Worm (Caenorhabditis elegans) whole organism, dauer: ENCODE results near the gene F38B6.7.

Experiments
- unc-62 ChIP-seq: sonication (generic microtip); optimal IDR thresholded peaks from 2 replicates; lab custom pipeline; 2017; ENCODE audit warnings: missing biosample characterization, missing genetic modification reagents, missing genetic modification characterization

F38B6.7 gene

ce11 chrX:6737329-6738008 lies 39.3 kb upstream of the F38B6.7 start:
- peak; percentile 18 for TF ChIP-seq unc-62 (GFP tag; lab: Kevin White, UChicago)

DNA sequence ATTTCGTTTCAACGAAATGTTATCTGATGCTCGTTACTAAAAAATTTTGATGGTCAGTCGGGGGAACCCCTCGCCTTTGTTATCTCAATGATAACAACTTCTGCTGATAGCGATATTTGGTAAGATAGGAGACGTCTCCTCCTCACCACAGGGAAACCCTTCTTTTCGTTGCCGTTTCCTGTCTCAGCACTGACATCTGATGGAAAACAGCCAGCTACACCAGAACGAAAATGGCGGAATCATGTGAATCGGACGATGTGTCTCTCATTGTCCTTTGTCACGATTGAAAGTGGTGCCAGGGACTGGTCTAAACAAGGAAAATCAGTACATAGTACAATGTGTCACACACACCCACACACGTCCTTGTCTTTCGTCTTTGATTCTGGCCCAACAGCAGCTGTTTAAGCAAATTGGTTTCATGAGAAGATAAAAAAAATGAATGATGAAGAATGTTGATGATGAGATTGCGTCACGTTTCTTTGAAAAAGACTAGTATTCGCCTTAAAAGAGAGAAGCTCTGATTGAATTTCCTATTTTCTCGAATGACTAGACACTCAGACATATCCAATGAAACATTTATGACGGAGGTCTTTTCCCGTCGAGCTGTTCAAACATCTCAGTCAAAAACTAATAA lies 38.3 kb upstream of the F38B6.7 start:
- no peak for TF ChIP-seq unc-62 (GFP tag; lab: Kevin White, UChicago)

- TF ChIP-seq unc-62 (GFP tag; lab: Kevin White, UChicago) = no peak
Measured at ce11 chrX:6735494-6735893, 37.3 kb upstream of the F38B6.7 start.

DNA sequence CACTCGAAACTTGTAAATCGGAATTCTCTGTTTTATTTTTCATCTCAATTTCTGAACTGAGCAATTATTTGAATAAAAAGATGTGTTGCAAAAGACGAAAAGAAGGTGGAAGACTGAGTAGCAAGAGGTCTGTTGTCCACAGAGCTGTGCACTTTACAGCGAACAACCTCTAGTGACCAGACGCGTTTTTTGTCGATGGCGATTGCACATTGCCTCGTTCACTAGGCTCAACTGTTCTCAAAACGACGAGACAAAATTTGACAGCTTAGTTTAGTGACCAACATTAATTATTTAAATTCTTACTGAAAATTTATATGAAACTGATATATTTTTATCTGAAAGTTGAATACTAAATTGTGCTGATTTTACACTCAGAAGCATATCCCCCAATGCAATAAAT lies 35.0 kb upstream of the F38B6.7 start, which contains the start of gene R03E9.2:
R03E9.2 (minus strand) TSS at position 101 of the 400 bp plus-strand sequence.
- TF ChIP-seq unc-62 (GFP tag; lab: Kevin White, UChicago) = no peak

ce11 chrX:6729593-6729992 lies 31.4 kb upstream of the F38B6.7 start, which contains the start of gene K11G12.6:
Gene K11G12.6 (minus strand): TSS chrX:6729657.
- TF ChIP-seq unc-62 (GFP tag; lab: Kevin White, UChicago) = no peak

ce11 chrX:6728820-6729396 lies 30.7 kb upstream of the F38B6.7 start:
- TF ChIP-seq unc-62 (GFP tag; lab: Kevin White, UChicago) = no peak

DNA sequence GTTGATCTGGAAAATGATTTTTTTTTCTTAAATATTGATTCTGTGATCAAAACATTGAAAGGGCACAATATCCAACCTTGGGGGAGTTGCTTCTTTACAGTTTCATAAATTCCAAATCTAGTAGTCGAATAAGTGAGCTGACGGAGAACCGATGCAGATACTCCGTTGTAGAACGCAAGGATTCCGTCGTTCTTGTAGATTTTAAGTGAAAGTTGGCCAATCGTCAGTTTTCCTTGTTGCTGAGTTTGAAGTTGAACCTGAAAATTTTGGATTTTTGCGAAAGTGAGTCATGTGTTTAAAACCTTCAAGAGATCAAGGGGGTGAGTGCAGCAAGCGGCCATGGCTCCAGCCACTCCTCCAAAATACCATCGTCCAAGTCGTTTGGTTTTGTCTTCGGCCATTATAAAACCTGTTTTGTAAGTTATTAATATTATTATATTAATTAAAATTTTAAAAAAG lies 27.1 kb upstream of the F38B6.7 start, which contains the start of gene slc-25A10:
slc-25A10 (minus strand) TSS at position 409 of the 459 bp plus-strand sequence.
- no peak for TF ChIP-seq unc-62 (GFP tag; lab: Kevin White, UChicago)

DNA sequence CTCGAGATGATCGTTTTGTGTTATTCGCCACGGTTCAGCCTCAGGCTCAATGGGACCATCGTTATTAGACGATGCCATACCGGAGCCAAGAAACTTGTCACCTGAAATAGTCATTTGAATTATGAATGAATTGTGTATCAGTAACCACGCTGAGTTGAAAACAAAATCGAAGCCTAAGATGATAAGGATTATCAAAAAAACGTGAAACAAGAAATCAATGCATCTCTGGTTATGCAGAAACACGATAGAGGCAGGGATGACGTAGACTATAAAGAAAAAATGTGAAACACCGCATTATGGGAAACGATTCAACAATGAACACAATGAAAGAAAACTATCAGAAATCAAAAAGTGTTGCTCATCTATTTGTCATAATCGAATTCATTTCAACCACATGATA lies 24.8 kb upstream of the F38B6.7 start, which contains the start of gene smf-1:
smf-1 (minus strand) TSS at position 101 of the 400 bp plus-strand sequence.
- TF ChIP-seq unc-62 (GFP tag; lab: Kevin White, UChicago) = no peak

DNA sequence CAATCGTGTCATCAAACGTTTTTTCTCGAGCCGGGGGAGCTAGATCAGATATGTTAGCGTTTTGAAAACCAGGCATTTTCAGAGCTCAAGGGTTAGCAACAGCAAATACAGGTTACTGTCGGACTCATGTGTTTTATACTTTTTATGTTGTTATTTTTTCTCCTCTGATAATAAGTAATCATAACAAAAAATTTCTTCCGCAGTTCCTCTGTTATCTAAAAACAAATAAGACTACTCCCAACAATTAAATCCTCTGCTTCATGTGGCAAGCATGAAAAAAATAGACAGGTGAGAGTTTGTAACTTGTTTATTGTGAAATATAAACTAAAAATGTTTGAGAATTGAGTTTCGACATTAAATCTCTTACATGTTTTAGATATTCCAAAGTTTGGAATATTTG lies 20.4 kb upstream of the F38B6.7 start, which contains the start of gene smf-2:
smf-2 (minus strand) TSS at position 101 of the 400 bp plus-strand sequence.
- TF ChIP-seq unc-62 (GFP tag; lab: Kevin White, UChicago) = no peak

- no peak for TF ChIP-seq unc-62 (GFP tag; lab: Kevin White, UChicago)
Measured at ce11 chrX:6713277-6713676, 15.1 kb upstream of the F38B6.7 start, which contains the start of gene nas-11. Gene nas-11 (plus strand): TSS chrX:6713577.

DNA sequence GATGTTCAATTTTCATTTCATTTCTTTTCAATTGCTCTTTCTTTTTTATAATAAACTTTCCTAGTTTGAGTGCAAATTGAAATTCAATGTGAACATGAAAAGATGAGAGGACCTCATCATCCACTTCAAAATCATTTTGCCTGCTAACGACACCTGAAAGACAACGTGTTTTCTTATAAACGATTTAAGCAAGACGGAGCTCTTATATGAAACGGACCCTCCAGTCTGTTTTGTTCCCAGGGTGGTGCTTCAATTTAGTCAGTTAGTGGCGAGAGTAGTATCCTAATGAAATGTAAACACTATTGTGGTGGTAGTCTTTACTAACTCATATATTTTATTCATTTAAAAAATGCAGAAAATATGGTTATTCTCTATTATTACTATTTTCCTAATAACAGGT lies 11.1 kb upstream of the F38B6.7 start, which contains the start of gene acr-3:
acr-3 (plus strand) TSS at position 301 of the 400 bp plus-strand sequence.
- TF ChIP-seq unc-62 (GFP tag; lab: Kevin White, UChicago) = no peak

- TF ChIP-seq unc-62 (GFP tag; lab: Kevin White, UChicago) = no peak
Measured at ce11 chrX:6705156-6705555, 7.0 kb upstream of the F38B6.7 start.

DNA sequence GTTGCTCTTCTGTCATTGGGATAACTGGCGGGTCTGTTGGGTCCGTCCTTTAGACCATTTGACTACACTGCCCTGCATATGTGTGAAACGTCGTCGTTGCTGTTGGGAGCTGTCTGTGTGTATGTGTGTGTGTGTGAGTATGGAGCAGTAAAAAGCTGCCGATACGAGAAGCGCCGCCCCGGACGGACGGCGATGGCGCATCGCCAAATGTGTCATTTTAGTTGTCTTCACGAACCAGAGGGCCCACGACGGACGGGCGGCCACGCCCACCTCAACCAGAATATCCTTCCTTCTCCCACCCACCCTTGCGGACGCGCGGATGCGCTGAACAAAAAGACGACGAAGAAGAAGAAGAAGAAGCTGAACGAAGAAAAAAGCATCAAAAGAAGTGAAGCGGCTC lies 4.1 kb upstream of the F38B6.7 start, which contains the start of gene acr-2:
acr-2 (plus strand) TSS at position 301 of the 400 bp plus-strand sequence.
- TF ChIP-seq unc-62 (GFP tag; lab: Kevin White, UChicago) = no peak

DNA sequence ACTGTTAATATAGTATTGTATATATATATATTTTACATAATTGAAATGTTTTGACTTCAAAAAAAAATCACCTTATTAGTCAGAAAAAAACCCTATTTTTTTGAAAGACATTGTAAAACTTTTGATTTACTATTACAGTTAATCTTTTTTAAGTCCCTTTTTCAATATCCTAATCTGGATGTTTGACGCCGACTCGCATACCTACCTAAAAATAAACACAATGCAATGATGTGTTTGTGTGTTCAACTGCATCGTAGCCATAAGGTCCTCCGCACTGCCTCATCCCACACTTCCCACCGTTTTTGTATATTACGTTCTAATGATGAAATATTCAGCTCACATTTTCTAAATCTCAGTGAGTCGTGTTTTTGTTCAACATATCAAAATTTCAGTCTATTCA lies 4.8 kb downstream of the F38B6.7 start, which contains the start of gene F38B6.3:
F38B6.3 (plus strand) TSS at position 301 of the 400 bp plus-strand sequence.
- TF ChIP-seq unc-62 (GFP tag; lab: Kevin White, UChicago) = no peak

DNA sequence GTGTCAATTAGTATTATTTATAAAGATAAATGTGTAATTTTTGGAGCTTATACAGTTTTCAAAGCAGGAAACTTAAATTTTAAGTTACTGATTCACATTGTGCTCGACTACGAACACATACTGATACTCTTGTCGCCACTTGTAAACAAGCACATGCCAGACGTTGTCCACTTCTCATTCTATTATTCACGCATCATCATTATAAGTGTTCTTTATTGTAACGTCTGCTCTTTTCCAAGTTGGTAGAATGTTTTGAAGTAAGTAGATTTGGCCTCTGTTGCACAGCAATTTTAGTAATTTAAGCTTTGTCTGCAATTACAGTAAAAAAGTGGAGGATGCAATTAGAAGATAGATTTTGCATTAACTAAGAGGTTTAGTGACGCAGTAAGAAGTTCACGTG lies 5.3 kb downstream of the F38B6.7 start:
- no peak for TF ChIP-seq unc-62 (GFP tag; lab: Kevin White, UChicago)

- TF ChIP-seq unc-62 (GFP tag; lab: Kevin White, UChicago) = no peak
Measured at ce11 chrX:6691653-6692052, 6.5 kb downstream of the F38B6.7 start.
